Fruit fly (Drosophila melanogaster) whole organism: ENCODE data around the gene CG7829.

Experiments used
- CG8478 ChIP-seq: fragments of >200 bp; optimal IDR thresholded peaks from 2 replicates; lab custom pipeline; 2018; ENCODE audit warnings: inconsistent platforms
- Dll ChIP-seq: fragments of >200 bp; optimal IDR thresholded peaks from 2 replicates; lab custom pipeline; 2017
- pan ChIP-seq: fragments of >200 bp; optimal IDR thresholded peaks from 2 replicates; lab custom pipeline; 2017
- psq ChIP-seq: fragments of >200 bp; optimal IDR thresholded peaks from 2 replicates; lab custom pipeline; 2017
- usp ChIP-seq: fragments of >200 bp; optimal IDR thresholded peaks from 2 replicates; lab custom pipeline; 2017; ENCODE audit warnings: missing biosample characterization, missing genetic modification characterization, mixed read lengths

dm6 chr3R:29857228-29857627, 39.7 kb upstream of the CG7829 start, which contains the start of gene dgt1:
- TF ChIP-seq usp (GFP tag; lab: Kevin White, UChicago) (no peak), psq (no peak), Dll (lab: Kevin White, UChicago) (no peak), pan (lab: Kevin White, UChicago) (no peak), CG8478 (lab: Kevin White, UChicago) (no peak)
